Worm (Caenorhabditis elegans) whole organism, L1 larva: ENCODE results near the gene F38A1.15.

Experiments used
- mep-1 ChIP-seq: fragments of 150-350 bp; optimal IDR thresholded peaks from 2 replicates; lab custom pipeline; 2014; ENCODE audit warnings: missing biosample characterization, missing genetic modification characterization
- nhr-47 ChIP-seq: sonication (generic microtip); optimal IDR thresholded peaks from 2 replicates; lab custom pipeline; 2016; ENCODE audit warnings: mild to moderate bottlenecking, missing genetic modification characterization, moderate library complexity, missing compliant biosample characterization
- nhr-76 ChIP-seq: sonication (generic microtip); optimal IDR thresholded peaks from 2 replicates; lab custom pipeline; 2017; ENCODE audit warnings: missing biosample characterization, missing genetic modification characterization
- nhr-84 ChIP-seq: sonication (generic microtip); optimal IDR thresholded peaks from 2 replicates; lab custom pipeline; 2017; ENCODE audit warnings: missing biosample characterization, missing genetic modification characterization

- TF ChIP-seq nhr-47 (tag; lab: Kevin White, UChicago) (no peak), nhr-76 (tag; lab: Kevin White, UChicago) (no peak), mep-1 (tag; lab: Kevin White, UChicago) (no peak), nhr-84 (tag; lab: Kevin White, UChicago) (no peak)
Observed at ce11 chrIV:1212357-1212756, 30.8 kb downstream of the F38A1.15 start.
